Fruit fly (Drosophila melanogaster) Kc167 (cell line): ENCODE results near the gene eIF4H2.

Experiments used
- Myc ChIP-seq: fragments of >200 bp; optimal IDR thresholded peaks from 2 replicates; lab custom pipeline; 2017; ENCODE audit warnings: missing external identifiers
- Sin3A ChIP-seq: fragments of >200 bp; optimal IDR thresholded peaks from 2 replicates; lab custom pipeline; 2018; ENCODE audit warnings: missing external identifiers
- h ChIP-seq: fragments of >200 bp; optimal IDR thresholded peaks from 3 replicates; lab custom pipeline; 2018; ENCODE audit warnings: missing external identifiers
- insv ChIP-seq: fragments of >200 bp; optimal IDR thresholded peaks from 3 replicates; lab custom pipeline; 2018; ENCODE audit warnings: missing external identifiers
- psq ChIP-seq: fragments of >200 bp; optimal IDR thresholded peaks from 2 replicates; lab custom pipeline; 2017; ENCODE audit warnings: missing external identifiers
- ttk ChIP-seq: sonication (Bioruptor generic); optimal IDR thresholded peaks from 2 replicates; lab custom pipeline; 2017; ENCODE audit warnings: missing external identifiers

eIF4H2 gene

dm6 chr3R:30729013-30729412 lies 3.1 kb downstream of the eIF4H2 start:
- TF ChIP-seq psq (lab: Kevin White, UChicago) (no peak), Myc (no peak)

- TF ChIP-seq psq (lab: Kevin White, UChicago): no peak
- TF ChIP-seq h (lab: Kevin White, UChicago): no peak
- TF ChIP-seq ttk (lab: Kevin White, UChicago): no peak
- TF ChIP-seq Myc: no peak
- TF ChIP-seq Sin3A (lab: Kevin White, UChicago): no peak
- TF ChIP-seq insv: no peak
Measured at dm6 chr3R:30731065-30731464, 5.2 kb downstream of the eIF4H2 start, which contains the start of gene CG11313. CG11313 (minus strand) TSS chr3R:30731165.

- TF ChIP-seq insv (no peak), Sin3A (lab: Kevin White, UChicago) (no peak), ttk (lab: Kevin White, UChicago) (no peak)
Measured at dm6 chr3R:30733081-30733480, 7.2 kb downstream of the eIF4H2 start.

- TF ChIP-seq insv (no peak), h (lab: Kevin White, UChicago) (no peak), Sin3A (lab: Kevin White, UChicago) (no peak), Myc (no peak)
Measured at dm6 chr3R:30734576-30734975, 8.7 kb downstream of the eIF4H2 start.

- TF ChIP-seq h (lab: Kevin White, UChicago) (no peak), Myc (no peak), Sin3A (lab: Kevin White, UChicago) (no peak), ttk (lab: Kevin White, UChicago) (no peak), psq (lab: Kevin White, UChicago) (no peak), insv (no peak)
Measured at dm6 chr3R:30735047-30735446, 9.2 kb downstream of the eIF4H2 start.

dm6 chr3R:30741371-30741770 lies 15.5 kb downstream of the eIF4H2 start:
- TF ChIP-seq ttk (lab: Kevin White, UChicago) (no peak), psq (lab: Kevin White, UChicago) (no peak), Myc (no peak), h (lab: Kevin White, UChicago) (no peak), insv (no peak), Sin3A (lab: Kevin White, UChicago) (no peak)

dm6 chr3R:30742580-30742979 lies 16.7 kb downstream of the eIF4H2 start, which contains the start of gene CG15543:
CG15543 (plus strand) TSS chr3R:30742880.
- TF ChIP-seq insv (no peak), Sin3A (lab: Kevin White, UChicago) (no peak), h (lab: Kevin White, UChicago) (no peak), psq (lab: Kevin White, UChicago) (no peak), ttk (lab: Kevin White, UChicago) (no peak), Myc (no peak)

dm6 chr3R:30745104-30745503 lies 19.2 kb downstream of the eIF4H2 start, which contains the start of gene Npc2g:
Npc2g (minus strand) TSS chr3R:30745263.
- TF ChIP-seq insv: no peak
- TF ChIP-seq Myc: no peak
- TF ChIP-seq psq (lab: Kevin White, UChicago): no peak
- TF ChIP-seq h (lab: Kevin White, UChicago): no peak
- TF ChIP-seq Sin3A (lab: Kevin White, UChicago): no peak
- no peak for TF ChIP-seq ttk (lab: Kevin White, UChicago)

- TF ChIP-seq Myc (no peak), h (lab: Kevin White, UChicago) (no peak), psq (lab: Kevin White, UChicago) (no peak), Sin3A (lab: Kevin White, UChicago) (no peak), insv (no peak), ttk (lab: Kevin White, UChicago) (no peak)
Measured at dm6 chr3R:30746190-30746589, 20.3 kb downstream of the eIF4H2 start, which contains the start of gene Npc2h. Npc2h (minus strand) TSS chr3R:30746290.

- TF ChIP-seq h (lab: Kevin White, UChicago) (no peak), psq (lab: Kevin White, UChicago) (no peak), Sin3A (lab: Kevin White, UChicago) (no peak), ttk (lab: Kevin White, UChicago) (no peak), Myc (no peak), insv (no peak)
Measured at dm6 chr3R:30747039-30747438, 21.2 kb downstream of the eIF4H2 start.

dm6 chr3R:30750898-30751297 lies 25.0 kb downstream of the eIF4H2 start:
- TF ChIP-seq insv (no peak), Sin3A (lab: Kevin White, UChicago) (no peak), psq (lab: Kevin White, UChicago) (no peak)

dm6 chr3R:30754488-30755223 lies 28.8 kb downstream of the eIF4H2 start:
- TF ChIP-seq Myc: no peak
- no peak for TF ChIP-seq ttk (lab: Kevin White, UChicago)
- no peak for TF ChIP-seq insv
- no peak for TF ChIP-seq h (lab: Kevin White, UChicago)
- no peak for TF ChIP-seq Sin3A (lab: Kevin White, UChicago)
- TF ChIP-seq psq (lab: Kevin White, UChicago): no peak

- TF ChIP-seq Sin3A (lab: Kevin White, UChicago): no peak
- no peak for TF ChIP-seq Myc
- no peak for TF ChIP-seq insv
- TF ChIP-seq ttk (lab: Kevin White, UChicago): no peak
- no peak for TF ChIP-seq psq (lab: Kevin White, UChicago)
- no peak for TF ChIP-seq h (lab: Kevin White, UChicago)
Measured at dm6 chr3R:30756191-30756590, 30.3 kb downstream of the eIF4H2 start.
